Fruit fly (Drosophila melanogaster) S2 (cell line): ENCODE data around the gene Sgt1.
A peak's percentile ranks its signal among the peaks of the same experiment; 100 is the strongest.

ENCODE experiments used
- CG8478 ChIP-seq: fragments of >200 bp; optimal IDR thresholded peaks from 2 replicates; lab custom pipeline; 2018
- CTCF ChIP-seq, 2 experiments: fragments of >200 bp; optimal IDR thresholded peaks; 2 replicates each; lab custom pipeline; 2018

Gene Sgt1

DNA sequence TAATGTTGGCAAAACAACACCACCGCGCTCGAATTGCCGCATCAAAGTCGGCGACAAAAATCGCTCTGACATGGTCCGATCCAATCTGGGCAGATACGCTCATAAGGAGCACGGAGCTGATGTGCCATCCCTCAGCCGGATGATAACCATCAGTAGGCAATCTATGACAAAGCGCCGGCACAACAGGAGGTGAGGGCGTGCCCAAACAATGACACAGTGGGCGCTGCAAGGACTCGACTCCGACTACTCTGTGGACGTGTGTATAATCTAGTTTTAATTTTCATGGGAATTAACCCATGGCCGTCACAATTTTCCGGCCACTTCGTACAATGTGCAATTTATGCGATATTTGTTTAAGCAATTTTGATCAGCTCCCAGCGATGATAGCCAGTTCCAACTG is 30.0 kb downstream of the Sgt1 start:
- TF ChIP-seq CG8478 (lab: Kevin White, UChicago) (no peak), CTCF (optimal IDR thresholded peaks at IDR 0.05; lab: Kevin White, UChicago) (no peak)

DNA sequence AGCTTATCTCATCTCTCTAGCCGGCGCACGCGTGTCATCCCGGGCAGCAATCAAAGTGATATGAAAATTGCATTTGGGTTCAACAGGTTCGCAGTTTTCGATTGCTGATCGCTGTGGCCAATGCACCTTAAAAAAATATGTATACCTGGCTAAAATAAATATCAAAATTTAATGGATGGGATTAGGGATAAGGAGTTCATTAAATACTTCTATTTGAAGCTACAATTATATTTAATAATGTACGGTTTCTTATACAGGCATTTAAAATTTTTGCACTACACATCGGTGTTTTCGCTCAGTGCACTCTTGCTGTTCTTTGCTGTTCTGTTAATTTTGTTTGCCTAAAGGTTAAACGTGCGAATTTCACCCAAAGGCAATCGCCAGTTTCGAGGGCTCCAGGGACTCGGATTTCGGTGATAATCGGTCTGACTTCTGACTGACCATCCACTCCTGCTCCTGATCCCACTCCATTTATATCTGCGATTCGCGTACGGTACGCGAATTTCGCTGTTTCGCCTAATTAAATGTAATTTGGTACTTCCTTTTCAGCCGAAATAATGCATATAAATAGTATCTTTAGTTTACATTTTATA is 32.4 kb downstream of the Sgt1 start:
- TF ChIP-seq CTCF (optimal IDR thresholded peaks at IDR 0.05; lab: Kevin White, UChicago) (no peak), CG8478 (lab: Kevin White, UChicago) (no peak)

dm6 chr3R:8269740-8270139 is 35.3 kb downstream of the Sgt1 start, which contains the start of gene CG9630:
Gene CG9630, minus strand, starts transcription at chr3R:8269896.
- TF ChIP-seq CG8478 (lab: Kevin White, UChicago) (no peak), CTCF (optimal IDR thresholded peaks at IDR 0.05; lab: Kevin White, UChicago) (peak; percentile 38 to 55)

dm6 chr3R:8264302-8265080 is 40.6 kb downstream of the Sgt1 start, which contains the start of the genes RPA1 and Mcm2:
Gene RPA1, minus strand, starts transcription at chr3R:8264451.
Gene Mcm2, plus strand, starts transcription at chr3R:8264970.
- TF ChIP-seq CTCF (optimal IDR thresholded peaks at IDR 0.05; lab: Kevin White, UChicago) (peak in 1 of 2 experiments; percentile 22), CG8478 (lab: Kevin White, UChicago) (no peak)

- TF ChIP-seq CG8478 (lab: Kevin White, UChicago) (no peak), CTCF (optimal IDR thresholded peaks at IDR 0.05; lab: Kevin White, UChicago) (no peak)
Measured at dm6 chr3R:8261634-8262033, 43.4 kb downstream of the Sgt1 start.

DNA sequence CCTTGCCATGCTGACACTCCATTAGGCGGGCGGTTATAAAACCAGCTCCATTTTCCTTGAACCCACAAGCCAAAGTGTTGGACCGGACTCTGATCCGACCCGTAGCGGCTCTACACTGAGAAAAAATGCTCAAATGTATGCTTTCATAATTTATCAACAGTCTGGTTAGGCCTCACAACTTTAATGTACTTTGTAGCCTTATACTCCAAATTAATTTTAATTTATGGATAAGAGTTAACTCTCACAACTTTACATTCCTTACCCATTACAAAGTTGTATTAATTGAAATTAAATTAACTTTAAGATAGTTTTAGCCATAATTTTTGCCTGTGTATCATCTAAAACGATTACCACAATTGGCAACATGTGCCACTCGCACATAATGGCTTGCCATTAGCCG is 49.0 kb downstream of the Sgt1 start:
- TF ChIP-seq CG8478 (lab: Kevin White, UChicago) (no peak), CTCF (optimal IDR thresholded peaks at IDR 0.05; lab: Kevin White, UChicago) (no peak)

DNA sequence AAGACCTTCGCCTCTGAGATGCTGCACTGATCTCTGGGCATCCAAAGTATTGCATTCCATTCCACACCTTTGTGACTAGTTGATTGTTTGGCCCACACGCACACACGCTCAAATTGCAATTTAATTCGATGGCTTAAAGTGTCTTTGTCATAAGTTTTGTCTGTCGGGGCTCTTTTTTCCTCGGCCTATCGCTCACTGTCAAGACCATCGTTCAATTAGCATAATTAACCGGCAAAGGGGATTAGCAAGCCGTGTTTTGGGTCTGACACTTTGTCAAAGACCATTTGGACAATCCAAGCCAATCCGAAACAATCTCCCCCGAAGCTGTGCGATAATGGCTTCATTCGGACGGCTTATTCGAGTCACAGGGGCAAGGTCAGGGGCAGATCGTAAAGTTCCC is 50.7 kb downstream of the Sgt1 start:
- TF ChIP-seq CTCF (optimal IDR thresholded peaks at IDR 0.05; lab: Kevin White, UChicago), result no peak
- TF ChIP-seq CG8478 (lab: Kevin White, UChicago), result no peak
